Worm (Caenorhabditis elegans) whole organism, young adult: ENCODE data around the gene nhr-122.
"Not testable (repeated sequence)": the region's sequence is repeated elsewhere in the genome, so short reads cannot be mapped to it uniquely, and the experiment has no call there.

Experiments used
- F22D6.2 ChIP-seq: sonication (generic microtip); optimal IDR thresholded peaks from 2 replicates; lab custom pipeline; 2016; ENCODE audit warnings: mild to moderate bottlenecking, missing genetic modification characterization, missing compliant biosample characterization
- F23B12.7 ChIP-seq: sonication (generic microtip); optimal IDR thresholded peaks from 2 replicates; lab custom pipeline; 2017; ENCODE audit warnings: missing genetic modification characterization, mild to moderate bottlenecking, missing compliant biosample characterization, antibody characterized with exemption, moderate library complexity; ENCODE audit not compliant: insufficient read depth
- F39B2.1 ChIP-seq: fragments of 200-800 bp; sonication (Bioruptor generic); IDR thresholded peaks from 2 replicates; pipeline ENCODE4 v1.3.6; 2022; ENCODE audit warnings: missing genetic modification reagents, missing genetic modification characterization, missing compliant biosample characterization
- F49E8.2 ChIP-seq: sonication (generic microtip); optimal IDR thresholded peaks from 3 replicates; lab custom pipeline; 2017; ENCODE audit warnings: missing genetic modification characterization, mild to moderate bottlenecking, missing compliant biosample characterization, antibody characterized with exemption, moderate library complexity; ENCODE audit not compliant: insufficient read depth
- Y67H2A.10 ChIP-seq: fragments of 200-800 bp; sonication (Bioruptor generic); conservative IDR thresholded peaks from 2 replicates; pipeline ENCODE4 v1.3.6; 2022; ENCODE audit warnings: missing genetic modification reagents, missing genetic modification characterization, missing compliant biosample characterization
- Y79H2A.3 ChIP-seq: fragments of 200-800 bp; sonication (Bioruptor generic); conservative IDR thresholded peaks from 2 replicates; pipeline ENCODE4 v1.3.6; 2022; ENCODE audit warnings: missing genetic modification reagents, missing genetic modification characterization, missing compliant biosample characterization
- aptf-2 ChIP-seq: fragments of 200-800 bp; sonication (Bioruptor generic); conservative IDR thresholded peaks from 2 replicates; pipeline ENCODE4 v1.3.6; 2022; ENCODE audit warnings: missing genetic modification reagents, missing genetic modification characterization, missing compliant biosample characterization
- attf-3 ChIP-seq: fragments of 200-800 bp; sonication (Bioruptor generic); conservative IDR thresholded peaks from 2 replicates; pipeline ENCODE4 v1.3.6; 2022; ENCODE audit warnings: missing genetic modification reagents, missing genetic modification characterization, missing compliant biosample characterization
- attf-5 ChIP-seq: fragments of 200-800 bp; sonication (Bioruptor generic); optimal IDR thresholded peaks from 2 replicates; lab custom pipeline; 2018; ENCODE audit warnings: mild to moderate bottlenecking, missing genetic modification characterization, missing compliant biosample characterization
- bed-2 ChIP-seq: fragments of 200-800 bp; sonication (Bioruptor generic); IDR thresholded peaks from 2 replicates; pipeline ENCODE4 v1.3.6; 2022; ENCODE audit warnings: missing genetic modification reagents, missing genetic modification characterization, missing compliant biosample characterization
- ccch-3 ChIP-seq: fragments of 200-800 bp; sonication (Bioruptor generic); optimal IDR thresholded peaks from 2 replicates; lab custom pipeline; 2018; ENCODE audit warnings: mild to moderate bottlenecking, missing genetic modification characterization, missing compliant biosample characterization
- cebp-1 ChIP-seq, 2 experiments: fragments of 200-800 bp in 1 of 2; sonication (Bioruptor generic) in 1 of 2; sonication (generic microtip) in 1 of 2; IDR thresholded peaks in 1 of 2; optimal IDR thresholded peaks in 1 of 2; 2 replicates each; pipeline versions ENCODE4 v1.3.6 to Lab custom; 2017 to 2022; ENCODE audit warnings: missing compliant biosample characterization in 2 of 2, missing genetic modification characterization in 2 of 2, mild to moderate bottlenecking in 1 of 2, missing genetic modification reagents in 1 of 2, moderate library complexity in 1 of 2
- ceh-100 ChIP-seq: fragments of 200-800 bp; sonication (Bioruptor generic); IDR thresholded peaks from 2 replicates; pipeline ENCODE4 v1.3.6; 2022; ENCODE audit warnings: missing genetic modification reagents, missing genetic modification characterization, missing compliant biosample characterization
- ceh-79 ChIP-seq: sonication (generic microtip); optimal IDR thresholded peaks from 2 replicates; lab custom pipeline; 2017; ENCODE audit warnings: mild to moderate bottlenecking, missing genetic modification characterization, missing compliant biosample characterization
- dox-1 ChIP-seq: fragments of 200-800 bp; sonication (Bioruptor generic); IDR thresholded peaks from 2 replicates; pipeline ENCODE4 v1.3.6; 2022; ENCODE audit warnings: missing genetic modification reagents, missing genetic modification characterization, missing compliant biosample characterization
- egl-44 ChIP-seq: fragments of 200-800 bp; sonication (Bioruptor generic); IDR thresholded peaks from 2 replicates; pipeline ENCODE4 v1.3.6; 2022; ENCODE audit warnings: missing genetic modification reagents, missing genetic modification characterization, missing compliant biosample characterization
- him-1 ChIP-seq: sonication (generic microtip); optimal IDR thresholded peaks from 2 replicates; lab custom pipeline; 2016; ENCODE audit warnings: missing genotype, missing genetic modification reagents, missing genetic modification characterization, missing compliant biosample characterization
- hlh-26 ChIP-seq: fragments of 200-800 bp; sonication (Bioruptor generic); conservative IDR thresholded peaks from 2 replicates; pipeline ENCODE4 v1.3.6; 2022; ENCODE audit warnings: missing genetic modification reagents, missing genetic modification characterization, missing compliant biosample characterization
- hmg-1.2 ChIP-seq: fragments of 200-800 bp; sonication (Bioruptor generic); IDR thresholded peaks from 2 replicates; pipeline ENCODE4 v1.3.6; 2022; ENCODE audit warnings: missing genetic modification reagents, missing genetic modification characterization, missing compliant biosample characterization
- lin-26 ChIP-seq: fragments of 200-800 bp; sonication (Bioruptor generic); IDR thresholded peaks from 2 replicates; pipeline ENCODE4 v1.3.6; 2022; ENCODE audit warnings: missing genetic modification reagents, missing genetic modification characterization, missing compliant biosample characterization
- lin-40 ChIP-seq: sonication (generic microtip); optimal IDR thresholded peaks from 2 replicates; lab custom pipeline; 2016; ENCODE audit warnings: missing genetic modification characterization, mild to moderate bottlenecking, missing compliant biosample characterization, missing genotype, missing genetic modification reagents
- nfya-1 ChIP-seq: sonication (generic microtip); optimal IDR thresholded peaks from 2 replicates; lab custom pipeline; 2017; ENCODE audit warnings: antibody characterized with exemption, missing compliant biosample characterization, missing genetic modification characterization, borderline replicate concordance; ENCODE audit not compliant: insufficient read depth
- nfya-2 ChIP-seq: fragments of 200-800 bp; sonication (Bioruptor generic); IDR thresholded peaks from 2 replicates; pipeline ENCODE4 v1.3.6; 2022; ENCODE audit warnings: missing genetic modification reagents, missing genetic modification characterization, missing compliant biosample characterization
- nfyb-1 ChIP-seq: fragments of 200-800 bp; sonication (Bioruptor generic); IDR thresholded peaks from 2 replicates; pipeline ENCODE4 v1.3.6; 2022; ENCODE audit warnings: missing genetic modification reagents, missing genetic modification characterization, missing compliant biosample characterization
- nhr-80 ChIP-seq: sonication (generic microtip); optimal IDR thresholded peaks from 2 replicates; lab custom pipeline; 2016; ENCODE audit warnings: missing genetic modification characterization, missing compliant biosample characterization
- rpc-1 ChIP-seq, 2 experiments: fragments of 150-350 bp in 1 of 2; sonication (generic microtip) in 1 of 2; optimal IDR thresholded peaks; 2 replicates each; lab custom pipeline; 2014 to 2018; ENCODE audit warnings: missing biosample characterization in 1 of 2, missing genetic modification characterization in 1 of 2, missing genetic modification reagents in 1 of 2, missing genotype in 1 of 2
- sdz-38 ChIP-seq: sonication (generic microtip); optimal IDR thresholded peaks from 2 replicates; lab custom pipeline; 2016; ENCODE audit warnings: missing genotype, missing genetic modification characterization, missing compliant biosample characterization
- sea-2 ChIP-seq: fragments of 200-800 bp; sonication (Bioruptor generic); IDR thresholded peaks from 2 replicates; pipeline ENCODE4 v1.3.6; 2022; ENCODE audit warnings: missing genetic modification characterization, missing compliant biosample characterization
- snpc-3.4 ChIP-seq: sonication (generic microtip); optimal IDR thresholded peaks from 2 replicates; lab custom pipeline; 2017; ENCODE audit warnings: missing genetic modification characterization, mild to moderate bottlenecking, missing compliant biosample characterization, antibody characterized with exemption, moderate library complexity, missing genotype, missing genetic modification reagents
- sptf-2 ChIP-seq: fragments of 200-800 bp; sonication (Bioruptor generic); optimal IDR thresholded peaks from 2 replicates; lab custom pipeline; 2018; ENCODE audit warnings: mild to moderate bottlenecking, missing genetic modification characterization, missing compliant biosample characterization
- unc-130 ChIP-seq: sonication (generic microtip); optimal IDR thresholded peaks from 2 replicates; lab custom pipeline; 2016; ENCODE audit warnings: missing genetic modification reagents, missing genetic modification characterization, missing compliant biosample characterization
- zfh-2 ChIP-seq: fragments of 200-800 bp; sonication (Bioruptor generic); conservative IDR thresholded peaks from 2 replicates; pipeline ENCODE4 v1.3.6; 2022; ENCODE audit warnings: missing genetic modification reagents, missing genetic modification characterization, missing compliant biosample characterization
- ztf-3 ChIP-seq: fragments of 200-800 bp; sonication (Bioruptor generic); optimal IDR thresholded peaks from 2 replicates; lab custom pipeline; 2018; ENCODE audit warnings: mild to moderate bottlenecking, missing genetic modification characterization, missing compliant biosample characterization
- ztf-6 ChIP-seq: fragments of 200-800 bp; sonication (Bioruptor generic); IDR thresholded peaks from 2 replicates; pipeline ENCODE4 v1.3.6; 2022; ENCODE audit warnings: missing genetic modification reagents, missing genetic modification characterization, missing compliant biosample characterization

nhr-122 gene

DNA sequence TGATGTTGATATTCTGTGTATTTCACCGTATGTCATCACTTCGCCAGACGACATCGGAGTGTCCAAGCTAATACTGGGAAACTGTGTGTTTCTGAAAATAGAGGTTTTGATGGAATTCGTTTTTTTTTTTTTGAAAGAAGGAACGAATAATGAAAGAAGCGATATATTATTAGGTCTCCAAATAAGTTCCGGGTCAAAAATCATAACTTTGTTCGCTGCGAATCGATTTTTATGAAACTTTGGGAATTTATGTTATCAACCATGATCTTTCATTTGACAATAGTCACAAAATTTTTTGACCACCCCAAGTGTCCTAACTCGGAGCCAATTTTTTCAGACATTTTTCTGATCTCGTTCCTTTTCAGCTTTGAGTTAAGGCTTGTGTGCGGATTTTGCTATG is 31.5 kb downstream of the nhr-122 start, which contains the start of gene nhr-274:
Gene nhr-274, minus strand, starts transcription at position 101 of the 400 bp plus-strand sequence.
- not testable (repeated sequence) for TF ChIP-seq Y67H2A.10; ztf-6 (GFP tag; lab: Robert Waterston, UW); lin-26

ce11 chrIV:1649349-1649748 is 35.7 kb downstream of the nhr-122 start:
- TF ChIP-seq nfyb-1 (GFP tag; lab: Robert Waterston, UW) (0 out of 2 replicates have a peak, but pooled peaks have one; percentile 21), nfya-1 (tag; lab: Kevin White, UChicago) (no peak), ceh-79 (no peak)

DNA sequence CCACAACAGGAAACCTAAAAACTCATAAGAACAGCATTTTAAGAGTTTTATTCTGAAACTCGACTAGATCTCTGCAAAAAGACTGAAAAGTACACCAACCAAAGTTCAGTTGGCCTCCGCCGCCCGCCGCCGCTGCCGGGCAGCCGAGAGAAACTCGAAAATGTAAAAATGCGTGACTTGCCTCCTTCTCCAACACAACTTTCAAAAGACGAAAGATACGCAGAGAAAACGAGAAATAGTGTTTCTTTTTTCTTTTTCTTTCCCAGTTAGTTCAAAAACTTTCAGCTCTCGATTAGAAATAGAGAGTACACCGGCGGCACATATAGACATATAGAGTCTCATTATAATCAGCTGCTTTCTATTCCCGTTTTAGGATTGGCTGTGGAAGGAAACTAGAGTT is 36.1 kb downstream of the nhr-122 start:
- TF ChIP-seq rpc-1 (optimal IDR thresholded peaks at IDR 0.05; lab: Kevin White, UChicago) (no peak), rpc-1 (tag; optimal IDR thresholded peaks at IDR 0.05; lab: Kevin White, UChicago) (no peak), cebp-1 (GFP tag; IDR thresholded peaks at IDR 0.05; lab: Robert Waterston, UW) (no peak), cebp-1 (tag; optimal IDR thresholded peaks at IDR 0.05; lab: Kevin White, UChicago) (peak; percentile 33), Y79H2A.3 (GFP tag; lab: Robert Waterston, UW) (no peak), bed-2 (GFP tag; lab: Robert Waterston, UW) (no peak), sea-2 (GFP tag; lab: Robert Waterston, UW) (no peak), snpc-3.4 (tag; lab: Kevin White, UChicago) (no peak), sdz-38 (no peak), F22D6.2 (tag; lab: Kevin White, UChicago) (no peak), hlh-26 (GFP tag; lab: Robert Waterston, UW) (no peak), ceh-100 (no peak), nfya-2 (no peak), zfh-2 (GFP tag; lab: Robert Waterston, UW) (peak; percentile 31; the same call in 1 of the 2 replicates), nhr-80 (tag; lab: Kevin White, UChicago) (peak; percentile 66), attf-5 (GFP tag; lab: Kevin White, UChicago) (peak; percentile 42), egl-44 (GFP tag; lab: Robert Waterston, UW) (0 out of 2 replicates have a peak, but pooled peaks have one; percentile 14), F23B12.7 (peak; percentile 49)

DNA sequence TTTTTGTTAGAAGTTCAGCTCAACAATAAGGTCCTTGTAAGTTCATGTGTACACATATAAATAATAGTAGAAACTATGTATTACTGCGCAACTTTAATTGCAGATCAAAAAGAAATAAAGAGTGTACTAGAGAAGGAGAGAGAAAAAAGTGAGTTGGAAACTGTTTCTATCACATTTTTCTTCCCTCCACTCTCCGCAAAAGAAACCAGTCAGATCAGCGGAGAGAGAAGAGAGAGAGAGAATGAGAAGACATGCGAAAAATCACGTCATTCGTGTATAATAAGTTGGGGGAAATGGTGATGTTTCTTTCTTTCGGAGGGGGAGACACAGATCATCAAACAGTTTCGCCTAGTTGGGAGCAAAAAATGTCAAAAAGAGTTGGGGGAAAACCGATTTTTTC is 41.6 kb downstream of the nhr-122 start:
- peak; percentile 49 for TF ChIP-seq nhr-80 (tag; lab: Kevin White, UChicago)
- peak; percentile 35 for TF ChIP-seq lin-40 (tag; lab: Kevin White, UChicago)
- TF ChIP-seq hmg-1.2 (GFP tag; lab: Robert Waterston, UW): peak; percentile 37; the same call in 1 of the 2 replicates
- TF ChIP-seq F23B12.7: peak; percentile 36
- no peak for TF ChIP-seq ccch-3 (GFP tag; lab: Kevin White, UChicago)
- no peak for TF ChIP-seq sptf-2
- no peak for TF ChIP-seq ceh-79
- peak; percentile 31 for TF ChIP-seq attf-5 (GFP tag; lab: Kevin White, UChicago)
- no peak for TF ChIP-seq cebp-1 (GFP tag; IDR thresholded peaks at IDR 0.05; lab: Robert Waterston, UW)
- peak; percentile 4 for TF ChIP-seq cebp-1 (tag; optimal IDR thresholded peaks at IDR 0.05; lab: Kevin White, UChicago)
- peak; percentile 35; the same call in 1 of the 2 replicates for TF ChIP-seq dox-1 (GFP tag; lab: Robert Waterston, UW)

DNA sequence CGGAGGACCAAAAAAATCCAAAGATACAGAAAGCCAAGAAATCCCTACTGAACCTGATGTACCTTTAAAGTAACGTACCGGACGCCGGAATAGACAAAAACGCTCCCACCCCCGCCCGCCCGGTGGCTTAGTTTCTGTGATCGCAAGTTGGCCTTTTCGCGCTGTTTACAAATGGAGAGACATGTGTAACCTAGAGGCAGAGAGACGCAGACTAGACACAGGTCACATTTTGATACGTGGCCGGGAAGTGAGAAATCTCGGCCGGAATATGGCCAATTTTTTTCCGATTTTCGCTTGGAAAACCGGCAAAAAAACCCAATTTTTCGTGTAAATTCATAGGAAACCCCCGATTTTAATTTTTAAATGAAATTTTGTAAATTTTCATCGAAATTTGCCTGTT is 43.4 kb downstream of the nhr-122 start:
- 0 out of 2 replicates have a peak, but pooled peaks have one; percentile 22 for TF ChIP-seq F39B2.1 (GFP tag; lab: Robert Waterston, UW)
- no peak for TF ChIP-seq ztf-3 (GFP tag; lab: Kevin White, UChicago)
- TF ChIP-seq him-1 (tag; lab: Kevin White, UChicago): no peak
- TF ChIP-seq nfyb-1 (GFP tag; lab: Robert Waterston, UW): 0 out of 2 replicates have a peak, but pooled peaks have one; percentile 51
- 0 out of 2 replicates have a peak, but pooled peaks have one; percentile 35 for TF ChIP-seq zfh-2 (GFP tag; lab: Robert Waterston, UW)
- TF ChIP-seq Y79H2A.3 (GFP tag; lab: Robert Waterston, UW): no peak
- peak; percentile 15; the same call in 1 of the 2 replicates for TF ChIP-seq attf-3 (GFP tag; lab: Robert Waterston, UW)
- no peak for TF ChIP-seq F49E8.2
- no peak for TF ChIP-seq unc-130 (GFP tag; lab: Kevin White, UChicago)
- 0 out of 2 replicates have a peak, but pooled peaks have one; percentile 39 for TF ChIP-seq aptf-2 (GFP tag; lab: Robert Waterston, UW)
